Worm (Caenorhabditis elegans): ENCODE measurements around the gene F35C11.2.

The F35C11.2 gene

DNA sequence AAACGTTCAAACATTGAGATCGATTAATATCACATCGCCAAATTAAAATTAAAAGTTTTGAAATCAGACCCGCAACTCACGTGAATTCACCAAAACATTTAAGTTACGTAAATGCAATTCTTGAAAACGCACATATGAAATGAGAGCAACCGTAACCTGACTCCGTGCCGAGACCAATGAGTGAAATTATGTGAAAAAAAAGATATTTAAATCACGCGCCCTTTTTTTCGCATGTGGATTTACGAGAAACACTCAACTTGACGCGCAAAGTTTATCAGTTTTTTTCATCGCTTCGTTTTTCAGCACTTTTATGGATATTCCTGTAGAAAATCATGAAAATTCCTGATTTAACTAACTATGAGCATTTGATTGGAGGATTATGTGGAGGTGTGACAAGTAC lies 27.4 kb upstream of the F35C11.2 start, which contains the start of the genes gei-14 and slc-25A32 (continued):
- TF ChIP-seq sox-4 (tag; optimal IDR thresholded peaks at IDR 0.05) (no peak), unc-98 (GFP tag; IDR thresholded peaks at IDR 0.05) (no peak), dpl-1 (GFP tag; optimal IDR thresholded peaks at IDR 0.05) (peak; percentile 88 to 92 (median 90)), isw-1 (GFP tag; IDR thresholded peaks at IDR 0.05) (no peak), F16B12.6 (tag; optimal IDR thresholded peaks at IDR 0.05) (peak; percentile 78), C16A3.4 (tag; optimal IDR thresholded peaks at IDR 0.05) (no peak), unc-30 (tag; optimal IDR thresholded peaks at IDR 0.05) (no peak), nhr-85 (tag) (peak; percentile 65), lir-3 (tag; optimal IDR thresholded peaks at IDR 0.05; ENCODE audit: poor library complexity) (no peak), nhr-84 (tag; optimal IDR thresholded peaks at IDR 0.05) (no peak), mef-2 (tag; optimal IDR thresholded peaks at IDR 0.05) (no peak), zip-4 (GFP tag; optimal IDR thresholded peaks at IDR 0.05) (no peak), hlh-4 (tag; optimal IDR thresholded peaks at IDR 0.05) (no peak), efl-1 (optimal IDR thresholded peaks at IDR 0.05) (peak; percentile 92 to 95), efl-1 (GFP tag; optimal IDR thresholded peaks at IDR 0.05 in 1 of 2) (peak; percentile 90 to 99), irx-1 (tag; optimal IDR thresholded peaks at IDR 0.05) (no peak), ceh-82 (tag; optimal IDR thresholded peaks at IDR 0.05) (peak in 2 of 3 experiments; percentile 33 to 34), pag-3 (tag; optimal IDR thresholded peaks at IDR 0.05; ENCODE audit: borderline replicate concordance, insufficient read depth) (no peak), mab-9 (GFP tag; IDR thresholded peaks at IDR 0.05) (no peak), fos-1 (tag; optimal IDR thresholded peaks at IDR 0.05) (peak; percentile 1), fkh-8 (tag; optimal IDR thresholded peaks at IDR 0.05) (no peak), grh-1 (GFP tag; IDR thresholded peaks at IDR 0.05) (no peak), dsc-1 (tag; optimal IDR thresholded peaks at IDR 0.05) (no peak), egl-13 (tag; optimal IDR thresholded peaks at IDR 0.05) (no peak), skn-1 (tag; optimal IDR thresholded peaks at IDR 0.05) (peak; percentile 39), aha-1 (tag; optimal IDR thresholded peaks at IDR 0.05) (no peak), unc-62 (GFP tag; optimal IDR thresholded peaks at IDR 0.05) (no peak), lin-35 (GFP tag; optimal IDR thresholded peaks at IDR 0.05) (peak; percentile 91 to 96), ztf-4 (tag; optimal IDR thresholded peaks at IDR 0.05) (no peak), pax-3 (tag; optimal IDR thresholded peaks at IDR 0.05) (no peak), ets-5 (GFP tag; IDR thresholded peaks at IDR 0.05) (no peak), blmp-1 (tag; optimal IDR thresholded peaks at IDR 0.05) (peak; percentile 55), nhr-47 (tag; optimal IDR thresholded peaks at IDR 0.05) (no peak), jun-1 (tag; optimal IDR thresholded peaks at IDR 0.05) (no peak), nhr-28 (tag; optimal IDR thresholded peaks at IDR 0.05) (no peak), nhr-237 (tag; optimal IDR thresholded peaks at IDR 0.05) (no peak)

ce11 chrII:8273060-8273459 lies 24.4 kb upstream of the F35C11.2 start:
- no peak for TF ChIP-seq ztf-11 (tag; optimal IDR thresholded peaks at IDR 0.05)
- TF ChIP-seq elt-3 (tag; optimal IDR thresholded peaks at IDR 0.05) = no peak
- TF ChIP-seq ceh-63 (GFP tag; optimal IDR thresholded peaks at IDR 0.05) = no peak
- no peak for TF ChIP-seq vab-15 (tag; optimal IDR thresholded peaks at IDR 0.05)
- TF ChIP-seq nhr-84 (tag; optimal IDR thresholded peaks at IDR 0.05) = no peak
- TF ChIP-seq irx-1 (tag; optimal IDR thresholded peaks at IDR 0.05) = no peak
- no peak for TF ChIP-seq dpl-1 (GFP tag; optimal IDR thresholded peaks at IDR 0.05)
- TF ChIP-seq lin-13 (GFP tag; optimal IDR thresholded peaks at IDR 0.05) = no peak
- no peak for TF ChIP-seq mab-9 (GFP tag; IDR thresholded peaks at IDR 0.05)
- TF ChIP-seq mef-2 (tag; optimal IDR thresholded peaks at IDR 0.05) = no peak
- TF ChIP-seq unc-30 (tag; optimal IDR thresholded peaks at IDR 0.05) = no peak
- no peak for TF ChIP-seq lin-14 (GFP tag; optimal IDR thresholded peaks at IDR 0.05)
- TF ChIP-seq nhr-76 (tag; optimal IDR thresholded peaks at IDR 0.05) = no peak
